Fruit fly (Drosophila melanogaster) whole organism: ENCODE results near the gene repo.

Experiments used
- CG8478 ChIP-seq: fragments of >200 bp; optimal IDR thresholded peaks from 2 replicates; lab custom pipeline; 2018; ENCODE audit warnings: inconsistent platforms
- Dll ChIP-seq: fragments of >200 bp; optimal IDR thresholded peaks from 2 replicates; lab custom pipeline; 2017
- pan ChIP-seq: fragments of >200 bp; optimal IDR thresholded peaks from 2 replicates; lab custom pipeline; 2017
- psq ChIP-seq: fragments of >200 bp; optimal IDR thresholded peaks from 2 replicates; lab custom pipeline; 2017
- usp ChIP-seq: fragments of >200 bp; optimal IDR thresholded peaks from 2 replicates; lab custom pipeline; 2017; ENCODE audit warnings: missing biosample characterization, missing genetic modification characterization, mixed read lengths

DNA sequence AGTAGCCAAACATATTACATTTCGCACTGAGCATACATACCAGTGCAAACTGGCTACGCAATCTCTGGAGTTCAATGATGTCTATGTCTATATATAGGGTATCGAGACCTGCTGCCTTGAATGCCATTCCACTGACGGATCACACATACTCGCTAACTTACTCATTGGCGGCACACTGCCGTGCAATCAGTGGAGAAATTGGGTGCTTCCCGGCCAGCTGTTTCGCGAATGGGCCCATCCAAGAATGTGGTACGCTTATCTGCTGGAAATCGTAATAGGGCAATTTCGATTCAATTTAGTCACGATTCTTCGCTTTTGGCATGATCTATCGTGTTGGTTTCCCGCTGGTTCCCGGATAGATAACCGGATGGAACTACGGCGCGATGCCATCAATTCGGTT, 44.1 kb downstream of the repo start:
- TF ChIP-seq usp (GFP tag; lab: Kevin White, UChicago) (no peak), Dll (lab: Kevin White, UChicago) (no peak), psq (lab: Kevin White, UChicago) (no peak), pan (no peak), CG8478 (no peak)
